Fruit fly (Drosophila melanogaster): Measurements from ENCODE around the gene Eip78C.

Gene Eip78C

DNA sequence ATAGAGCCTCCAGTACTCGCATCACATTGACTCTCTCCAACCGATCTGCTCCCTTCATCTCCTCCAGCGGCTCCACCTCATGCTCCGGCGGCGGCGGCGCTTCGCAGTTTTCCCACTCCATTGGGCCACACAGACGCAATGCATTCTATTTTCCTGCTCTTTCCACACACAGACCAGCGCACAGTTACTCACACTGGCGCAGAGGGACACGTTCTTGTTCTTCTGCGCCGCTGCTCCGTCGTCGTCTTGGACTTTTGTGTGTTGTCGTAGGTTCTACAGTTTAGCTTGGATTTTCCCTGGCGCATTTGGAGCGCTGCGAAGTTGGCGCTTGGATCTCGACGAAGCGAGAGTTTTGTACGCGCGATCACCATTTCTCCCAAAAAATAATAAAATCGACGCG lies at the start of gene Eip78C:
Gene Eip78C (plus strand): TSS at position 301 of the 400 bp plus-strand sequence.
- TF ChIP-seq CG7839 (tag; optimal IDR thresholded peaks at IDR 0.05) (no peak), cg (GFP tag; optimal IDR thresholded peaks at IDR 0.05) (peak; percentile 30), gsb (GFP tag; IDR thresholded peaks at IDR 0.05) (0 out of 2 replicates have a peak, but pooled peaks have one; percentile 12), Trl (optimal IDR thresholded peaks at IDR 0.05) (peak in 1 of 2 experiments; percentile 11), Trl (GFP tag; optimal IDR thresholded peaks at IDR 0.05) (no peak), E2f1 (GFP tag; IDR thresholded peaks at IDR 0.05) (no peak)

dm6 chr3L:21176935-21177581 lies 49.4 kb upstream of the Eip78C start:
- TF ChIP-seq BtbVII (GFP tag; optimal IDR thresholded peaks at IDR 0.05), result peak; percentile 72
- peak; percentile 47 for TF ChIP-seq CG13894 (tag; optimal IDR thresholded peaks at IDR 0.05)
- TF ChIP-seq pros (GFP tag; optimal IDR thresholded peaks at IDR 0.05), result no peak
- no peak; the same call in 1 of the 2 replicates for TF ChIP-seq Xrp1 (GFP tag; IDR thresholded peaks at IDR 0.05)
- peak; percentile 10; the same call in 2 of the 3 replicates for TF ChIP-seq CG34422 (GFP tag; IDR thresholded peaks at IDR 0.05)
- TF ChIP-seq CG6175 (GFP tag; IDR thresholded peaks at IDR 0.05), result peak; percentile 37; the same call in 1 of the 3 replicates
- peak; percentile 57 for TF ChIP-seq CG14667 (GFP tag; IDR thresholded peaks at IDR 0.05)
- TF ChIP-seq CG1602 (GFP tag; optimal IDR thresholded peaks at IDR 0.05), result peak; percentile 40
- TF ChIP-seq CG18011 (GFP tag; optimal IDR thresholded peaks at IDR 0.05), result peak; percentile 43
- TF ChIP-seq Sry-β (GFP tag; optimal IDR thresholded peaks at IDR 0.05), result no peak
- no peak for TF ChIP-seq jumu (GFP tag; optimal IDR thresholded peaks at IDR 0.05)
- 0 out of 2 replicates have a peak, but pooled peaks have one; percentile 11 for TF ChIP-seq ro (GFP tag; IDR thresholded peaks at IDR 0.05)
- peak; percentile 78 for TF ChIP-seq PHDP (tag; optimal IDR thresholded peaks at IDR 0.05)
- TF ChIP-seq ftz-f1 (GFP tag; optimal IDR thresholded peaks at IDR 0.05), result no peak
- 0 out of 2 replicates have a peak, but pooled peaks have one; percentile 45 for TF ChIP-seq Poxn (GFP tag; IDR thresholded peaks at IDR 0.05)
- peak; percentile 89 for TF ChIP-seq Dbx (GFP tag; IDR thresholded peaks at IDR 0.05)
- peak; percentile 79 for TF ChIP-seq row (GFP tag; IDR thresholded peaks at IDR 0.05)
- TF ChIP-seq CG2202 (tag; optimal IDR thresholded peaks at IDR 0.05), result no peak
- TF ChIP-seq CG17186 (GFP tag; optimal IDR thresholded peaks at IDR 0.05), result no peak
- no peak for TF ChIP-seq sr (GFP tag; IDR thresholded peaks at IDR 0.05)
- peak; percentile 30 for TF ChIP-seq CG13296 (GFP tag; optimal IDR thresholded peaks at IDR 0.05)
- peak in 1 of 2 experiments; percentile 73 for TF ChIP-seq Hr51 (GFP tag; optimal IDR thresholded peaks at IDR 0.05)
- peak; percentile 28 for TF ChIP-seq CG4854 (GFP tag; optimal IDR thresholded peaks at IDR 0.05)
- TF ChIP-seq CG18476 (GFP tag; optimal IDR thresholded peaks at IDR 0.05), result peak; percentile 70
- TF ChIP-seq CG8944 (GFP tag; optimal IDR thresholded peaks at IDR 0.05), result peak; percentile 7
- peak; percentile 85 for TF ChIP-seq dysf (GFP tag; IDR thresholded peaks at IDR 0.05)
- peak; percentile 53; the same call in 1 of the 2 replicates for TF ChIP-seq HLH3B (GFP tag; IDR thresholded peaks at IDR 0.05)
- peak; percentile 31 for TF ChIP-seq CG16815 (GFP tag; optimal IDR thresholded peaks at IDR 0.05)
- TF ChIP-seq CG7372 (GFP tag; IDR thresholded peaks at IDR 0.05), result peak; percentile 52; the same call in 1 of the 2 replicates
- peak; percentile 49 for TF ChIP-seq Chrac-16 (GFP tag; optimal IDR thresholded peaks at IDR 0.05)
- TF ChIP-seq CG3281 (GFP tag; optimal IDR thresholded peaks at IDR 0.05), result peak; percentile 83
- peak; percentile 69; the same call in 1 of the 2 replicates for TF ChIP-seq Awh (GFP tag; IDR thresholded peaks at IDR 0.05)
- TF ChIP-seq zen (tag; optimal IDR thresholded peaks at IDR 0.05), result peak; percentile 10
- TF ChIP-seq lbe (GFP tag; optimal IDR thresholded peaks at IDR 0.05), result no peak
- no peak for TF ChIP-seq prd (optimal IDR thresholded peaks at IDR 0.05)
- peak; percentile 81 for TF ChIP-seq prd (GFP tag; IDR thresholded peaks at IDR 0.05)
- no peak for TF ChIP-seq br (optimal IDR thresholded peaks at IDR 0.05)
- TF ChIP-seq stc (GFP tag; IDR thresholded peaks at IDR 0.05), result peak; percentile 70
- peak; percentile 72 for TF ChIP-seq CG9215 (GFP tag; IDR thresholded peaks at IDR 0.05)
- TF ChIP-seq CG10147 (GFP tag; optimal IDR thresholded peaks at IDR 0.05), result peak; percentile 58
- TF ChIP-seq Hmx (GFP tag; optimal IDR thresholded peaks at IDR 0.05), result peak; percentile 45
- TF ChIP-seq Drgx (GFP tag; IDR thresholded peaks at IDR 0.05), result peak; percentile 71
- TF ChIP-seq CG33213 (GFP tag; optimal IDR thresholded peaks at IDR 0.05), result peak; percentile 1

Measured in whole organism, embryonic.